Worm (Caenorhabditis elegans): ENCODE results near the gene memi-2.
A peak's percentile ranks its signal among the peaks of the same experiment; 100 is the strongest.

Gene memi-2

ce11 chrIV:13369120-13369842, 31.0 kb downstream of the memi-2 start, which contains the start of gene agt-1:
Gene agt-1, minus strand, starts transcription at chrIV:13369412.
- no peak for TF ChIP-seq rec-8 (tag; optimal IDR thresholded peaks at IDR 0.05)
- peak; percentile 53; the same call in 1 of the 2 replicates for TF ChIP-seq mcd-1 (GFP tag; IDR thresholded peaks at IDR 0.05)
- TF ChIP-seq cebp-1 (GFP tag; IDR thresholded peaks at IDR 0.05), result no peak
- peak; percentile 5 for TF ChIP-seq cebp-1 (tag; optimal IDR thresholded peaks at IDR 0.05)
- TF ChIP-seq F10E7.11 (tag; optimal IDR thresholded peaks at IDR 0.05), result no peak
- TF ChIP-seq F33H1.4 (GFP tag; IDR thresholded peaks at IDR 0.05), result peak; percentile 47
- TF ChIP-seq T07F8.4 (tag; optimal IDR thresholded peaks at IDR 0.05), result no peak
- TF ChIP-seq ekl-4 (GFP tag; IDR thresholded peaks at IDR 0.05), result peak; percentile 87
- peak; percentile 69 for TF ChIP-seq Y56A3A.18 (GFP tag; IDR thresholded peaks at IDR 0.05)
- TF ChIP-seq Y95B8A.8 (GFP tag; IDR thresholded peaks at IDR 0.05), result 0 out of 2 replicates have a peak, but pooled peaks have one; percentile 34
- 0 out of 2 replicates have a peak, but pooled peaks have one; percentile 27 for TF ChIP-seq ceh-58 (GFP tag; IDR thresholded peaks at IDR 0.05)
- TF ChIP-seq F37B4.10 (GFP tag; IDR thresholded peaks at IDR 0.05), result no peak
- no peak for TF ChIP-seq K12H6.12 (tag; optimal IDR thresholded peaks at IDR 0.05)
- no peak for TF ChIP-seq F55B11.4 (tag; optimal IDR thresholded peaks at IDR 0.05; ENCODE audit: borderline replicate concordance, insufficient read depth)
- peak; percentile 5 for TF ChIP-seq lsl-1 (GFP tag; optimal IDR thresholded peaks at IDR 0.05)
- TF ChIP-seq Y53F4B.3 (GFP tag; IDR thresholded peaks at IDR 0.05), result no peak
- no peak for TF ChIP-seq ztf-26 (tag; optimal IDR thresholded peaks at IDR 0.05)
- TF ChIP-seq snpc-4 (GFP tag; optimal IDR thresholded peaks at IDR 0.05), result no peak
- peak in 2 of 4 experiments; percentile 40 to 71 for TF ChIP-seq snpc-4 (tag; optimal IDR thresholded peaks at IDR 0.05)
- TF ChIP-seq lin-26 (GFP tag; IDR thresholded peaks at IDR 0.05), result peak; percentile 54; the same call in 1 of the 2 replicates
- no peak for TF ChIP-seq unc-62 (GFP tag; optimal IDR thresholded peaks at IDR 0.05)
- TF ChIP-seq nfya-1 (tag; optimal IDR thresholded peaks at IDR 0.05; ENCODE audit: borderline replicate concordance, insufficient read depth), result no peak
- no peak for TF ChIP-seq B0261.1 (tag; optimal IDR thresholded peaks at IDR 0.05)
- TF ChIP-seq B0336.3 (GFP tag; IDR thresholded peaks at IDR 0.05), result peak; percentile 68
- TF ChIP-seq nfya-2 (GFP tag; IDR thresholded peaks at IDR 0.05), result no peak
- TF ChIP-seq atf-7 (tag; optimal IDR thresholded peaks at IDR 0.05), result no peak
- TF ChIP-seq aptf-2 (GFP tag; conservative IDR thresholded peaks at IDR 0.05), result no peak
- TF ChIP-seq madf-3 (GFP tag; IDR thresholded peaks at IDR 0.05), result no peak
- TF ChIP-seq dpff-1 (tag; optimal IDR thresholded peaks at IDR 0.05), result no peak
- TF ChIP-seq D2030.7 (GFP tag; IDR thresholded peaks at IDR 0.05), result no peak
- 0 out of 2 replicates have a peak, but pooled peaks have one; percentile 17 for TF ChIP-seq egl-44 (GFP tag; IDR thresholded peaks at IDR 0.05)
- peak; percentile 92 for TF ChIP-seq egrh-3 (GFP tag; IDR thresholded peaks at IDR 0.05)
- TF ChIP-seq lsy-27 (tag; optimal IDR thresholded peaks at IDR 0.05; ENCODE audit: borderline replicate concordance, insufficient read depth), result no peak
- TF ChIP-seq repo-1 (tag; optimal IDR thresholded peaks at IDR 0.05), result peak; percentile 43
- no peak for TF ChIP-seq B0019.2 (GFP tag; conservative IDR thresholded peaks at IDR 0.05)
- TF ChIP-seq zfh-2 (GFP tag; conservative IDR thresholded peaks at IDR 0.05), result peak; percentile 84
- TF ChIP-seq lin-54 (GFP tag; optimal IDR thresholded peaks at IDR 0.05), result peak; percentile 39
- TF ChIP-seq cebp-2 (GFP tag; IDR thresholded peaks at IDR 0.05), result peak; percentile 89
- TF ChIP-seq ceh-79 (tag; optimal IDR thresholded peaks at IDR 0.05), result peak; percentile 42
- TF ChIP-seq efl-1 (GFP tag; optimal IDR thresholded peaks at IDR 0.05), result no peak
- no peak for TF ChIP-seq hlh-26 (GFP tag; conservative IDR thresholded peaks at IDR 0.05)
- TF ChIP-seq ama-1 (optimal IDR thresholded peaks at IDR 0.05), result no peak
- peak in 1 of 2 experiments; percentile 60 for TF ChIP-seq ama-1 (GFP tag; optimal IDR thresholded peaks at IDR 0.05)
- TF ChIP-seq lin-40 (tag; optimal IDR thresholded peaks at IDR 0.05), result no peak
- TF ChIP-seq ccch-3 (GFP tag; optimal IDR thresholded peaks at IDR 0.05), result no peak
- TF ChIP-seq mes-4 (tag; optimal IDR thresholded peaks at IDR 0.05), result no peak
- TF ChIP-seq tbp1 (GFP tag; optimal IDR thresholded peaks at IDR 0.05), result peak; percentile 29
- no peak for TF ChIP-seq hmg-1.2 (GFP tag; IDR thresholded peaks at IDR 0.05)

All from whole organism, young adult.